Fruit fly (Drosophila melanogaster): Measurements from ENCODE around the gene Grl36b.

The Grl36b gene

DNA sequence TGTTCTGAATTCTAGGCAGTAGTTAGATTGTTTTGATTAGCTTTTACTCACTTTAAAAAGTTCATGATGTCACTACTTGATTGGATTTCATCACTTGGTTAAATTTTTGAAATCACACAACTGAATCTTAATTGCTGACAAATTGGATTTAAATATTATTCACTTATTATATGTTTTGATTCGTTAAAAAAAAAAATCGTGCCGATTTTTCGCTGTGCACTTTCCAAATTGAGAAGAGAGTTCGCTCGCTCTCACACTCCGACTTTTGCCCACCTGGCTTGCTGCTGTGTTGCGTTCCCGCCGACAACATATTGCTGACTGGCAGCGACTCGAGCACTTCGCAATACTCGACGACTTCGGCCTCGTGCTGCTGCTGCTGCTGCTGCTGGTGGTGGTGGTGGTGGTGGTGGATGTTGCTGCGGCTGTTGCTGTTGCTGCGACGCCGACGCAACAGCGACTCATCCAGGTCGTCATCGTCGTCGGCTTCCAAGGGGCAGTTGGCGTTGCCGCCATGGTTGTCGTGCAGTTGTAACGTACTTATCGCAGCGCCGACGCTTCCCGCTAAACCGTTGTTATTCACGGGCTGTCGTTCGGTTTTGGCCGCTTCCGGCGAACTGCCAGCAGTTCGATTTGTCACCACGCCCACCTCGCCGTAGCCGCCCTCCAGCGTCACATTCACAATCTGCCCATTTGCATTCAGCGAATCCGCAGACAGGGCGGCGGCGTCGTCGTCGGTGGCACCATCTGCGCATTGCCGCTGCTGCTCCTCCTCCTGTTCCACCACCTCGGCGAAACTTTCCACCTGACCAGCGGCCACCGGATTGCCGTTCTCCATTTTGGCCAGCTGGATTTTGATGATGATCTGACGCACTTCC is 16.2 kb upstream of the Grl36b start (continued):
- TF ChIP-seq CG11560 (tag; IDR thresholded peaks at IDR 0.05) (peak; percentile 28; the same call in 1 of the 3 replicates), Taf1 (GFP tag; IDR thresholded peaks at IDR 0.05) (no peak; the same call in 1 of the 2 replicates), salm (tag; optimal IDR thresholded peaks at IDR 0.05) (no peak), p53 (GFP tag; optimal IDR thresholded peaks at IDR 0.05) (no peak), dan (GFP tag; IDR thresholded peaks at IDR 0.05) (no peak), CG4404 (GFP tag; IDR thresholded peaks at IDR 0.05) (peak; percentile 18; the same call in 1 of the 2 replicates), ERR (GFP tag; optimal IDR thresholded peaks at IDR 0.05) (no peak), CG2712 (tag; optimal IDR thresholded peaks at IDR 0.05) (peak; percentile 68), hb (GFP tag; IDR thresholded peaks at IDR 0.05; ENCODE audit: partially characterized antibody) (no peak), CG18764 (GFP tag; optimal IDR thresholded peaks at IDR 0.05) (peak; percentile 58), pan (optimal IDR thresholded peaks at IDR 0.05) (no peak), pan (GFP tag; optimal IDR thresholded peaks at IDR 0.05 in 1 of 2, IDR thresholded peaks at IDR 0.05 in 1 of 2) (peak in 1 of 2 experiments; percentile 61), pros (GFP tag; optimal IDR thresholded peaks at IDR 0.05) (no peak), Pdp1 (GFP tag; optimal IDR thresholded peaks at IDR 0.05) (peak; percentile 23 to 49), ase (GFP tag; IDR thresholded peaks at IDR 0.05) (0 out of 3 replicates have a peak, but pooled peaks have one; percentile 39), CG2129 (GFP tag; IDR thresholded peaks at IDR 0.05; ENCODE audit: partially characterized antibody) (no peak), Dek (tag; optimal IDR thresholded peaks at IDR 0.05) (peak; percentile 52), CG9932 (GFP tag; IDR thresholded peaks at IDR 0.05) (0 out of 2 replicates have a peak, but pooled peaks have one; percentile 34), CG17568 (GFP tag; optimal IDR thresholded peaks at IDR 0.05) (peak; percentile 59), Mad (GFP tag; optimal IDR thresholded peaks at IDR 0.05) (no peak), CG17186 (GFP tag; optimal IDR thresholded peaks at IDR 0.05) (no peak), CG7271 (tag; optimal IDR thresholded peaks at IDR 0.05) (no peak), CG15601 (tag; optimal IDR thresholded peaks at IDR 0.05) (no peak), eyg (GFP tag; optimal IDR thresholded peaks at IDR 0.05) (no peak), Sry-β (GFP tag; optimal IDR thresholded peaks at IDR 0.05) (no peak), CG14050 (GFP tag; IDR thresholded peaks at IDR 0.05) (peak; percentile 32; the same call in 2 of the 3 replicates), Side (GFP tag; optimal IDR thresholded peaks at IDR 0.05) (no peak), h (optimal IDR thresholded peaks at IDR 0.05) (no peak), grau (tag; optimal IDR thresholded peaks at IDR 0.05) (peak; percentile 69), CG13624 (GFP tag; optimal IDR thresholded peaks at IDR 0.05) (peak; percentile 23), Hey (tag; optimal IDR thresholded peaks at IDR 0.05) (peak; percentile 9), Mrtf (GFP tag; IDR thresholded peaks at IDR 0.05) (peak; percentile 61; the same call in 1 of the 3 replicates), gem (tag; optimal IDR thresholded peaks at IDR 0.05) (peak; percentile 77), CG3163 (GFP tag; optimal IDR thresholded peaks at IDR 0.05) (peak; percentile 11), vnd (GFP tag; IDR thresholded peaks at IDR 0.05; ENCODE audit: partially characterized antibody) (no peak), CG3726 (GFP tag; IDR thresholded peaks at IDR 0.05) (0 out of 3 replicates have a peak, but pooled peaks have one; percentile 55), Chrac-16 (GFP tag; optimal IDR thresholded peaks at IDR 0.05) (peak; percentile 66), prd (optimal IDR thresholded peaks at IDR 0.05) (no peak), prd (GFP tag; IDR thresholded peaks at IDR 0.05) (peak; percentile 62), CG18599 (GFP tag; optimal IDR thresholded peaks at IDR 0.05) (peak; percentile 63), oc (tag; optimal IDR thresholded peaks at IDR 0.05) (peak; percentile 11), bsh (GFP tag; optimal IDR thresholded peaks at IDR 0.05) (peak in 1 of 2 experiments; percentile 53), CG9727 (GFP tag; optimal IDR thresholded peaks at IDR 0.05) (peak; percentile 68), Dref (GFP tag; IDR thresholded peaks at IDR 0.05) (no peak), Poxn (GFP tag; IDR thresholded peaks at IDR 0.05) (no peak), cg (GFP tag; optimal IDR thresholded peaks at IDR 0.05) (peak; percentile 32), CG13287 (GFP tag; IDR thresholded peaks at IDR 0.05; ENCODE audit: partially characterized antibody) (no peak; the same call in none of the 2 replicates), wdn (GFP tag; IDR thresholded peaks at IDR 0.05) (0 out of 2 replicates have a peak, but pooled peaks have one; percentile 8)
